Worm (Caenorhabditis elegans): Measurements from ENCODE around the gene hyl-1.

The hyl-1 gene

DNA sequence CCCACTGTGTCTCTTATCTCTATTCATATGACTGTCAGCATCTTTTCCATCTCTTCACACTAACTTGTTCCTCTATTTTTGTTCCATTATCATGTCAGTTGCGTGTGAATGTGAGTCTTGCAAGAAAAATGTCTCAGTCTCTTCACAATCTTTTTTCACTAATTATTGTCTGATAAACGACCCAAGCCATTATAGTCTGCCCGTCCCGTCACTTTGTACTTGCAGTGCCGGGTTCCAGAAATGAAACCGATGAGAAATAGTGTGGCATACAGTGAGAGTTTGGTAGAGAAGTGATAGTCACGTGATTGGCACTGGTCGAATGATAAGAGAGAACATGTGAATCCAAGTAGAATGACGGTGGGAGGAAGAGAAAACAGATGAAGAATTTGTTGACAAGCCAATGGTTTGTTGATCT is 11.3 kb upstream of the hyl-1 start (continued):
- no peak for TF ChIP-seq ceh-82 (tag; optimal IDR thresholded peaks at IDR 0.05)
- no peak for TF ChIP-seq eor-1 (tag; optimal IDR thresholded peaks at IDR 0.05)
- peak; percentile 79 for TF ChIP-seq unc-62 (GFP tag; optimal IDR thresholded peaks at IDR 0.05)
- peak; percentile 78 for TF ChIP-seq lsy-12 (tag; optimal IDR thresholded peaks at IDR 0.05)
- peak; percentile 23 for TF ChIP-seq nhr-76 (tag; optimal IDR thresholded peaks at IDR 0.05)
- TF ChIP-seq snpc-4 (tag; optimal IDR thresholded peaks at IDR 0.05): no peak

DNA sequence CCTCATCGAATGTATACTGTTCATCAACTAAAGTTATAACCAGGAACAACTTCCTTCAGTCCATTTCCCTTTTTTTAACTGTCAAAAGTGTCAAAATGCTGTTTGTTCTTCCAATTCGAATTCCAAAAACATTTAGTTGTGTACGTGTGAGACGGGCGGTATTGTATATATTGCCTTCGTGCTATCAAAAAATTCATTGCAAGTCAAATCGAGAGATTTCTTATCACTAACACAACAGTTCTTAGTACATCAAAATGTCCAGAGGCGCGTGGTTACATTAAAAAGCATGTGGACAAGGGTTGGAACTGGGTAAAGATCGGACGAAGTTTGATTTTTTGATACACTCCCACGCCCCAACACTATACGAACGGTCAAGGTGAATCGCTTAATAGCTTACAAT is 10.6 kb upstream of the hyl-1 start:
- TF ChIP-seq elt-2 (tag; optimal IDR thresholded peaks at IDR 0.05) (peak; percentile 94), mdl-1 (tag; optimal IDR thresholded peaks at IDR 0.05) (peak; percentile 12), nhr-43 (tag; optimal IDR thresholded peaks at IDR 0.05; ENCODE audit: poor library complexity, severe bottlenecking) (peak; percentile 87), pha-4 (tag; optimal IDR thresholded peaks at IDR 0.05) (peak; percentile 51), nhr-23 (tag; optimal IDR thresholded peaks at IDR 0.05) (peak; percentile 34), nhr-25 (tag; optimal IDR thresholded peaks at IDR 0.05) (peak; percentile 32), ceh-9 (tag; optimal IDR thresholded peaks at IDR 0.05) (no peak), nhr-237 (tag; optimal IDR thresholded peaks at IDR 0.05) (no peak), pqm-1 (tag; optimal IDR thresholded peaks at IDR 0.05) (peak; percentile 80), nfya-1 (tag; optimal IDR thresholded peaks at IDR 0.05; ENCODE audit: insufficient read depth) (peak; percentile 15), unc-62 (GFP tag; optimal IDR thresholded peaks at IDR 0.05) (peak; percentile 20), egl-5 (tag; optimal IDR thresholded peaks at IDR 0.05) (no peak), jun-1 (tag; optimal IDR thresholded peaks at IDR 0.05) (peak; percentile 53)

DNA sequence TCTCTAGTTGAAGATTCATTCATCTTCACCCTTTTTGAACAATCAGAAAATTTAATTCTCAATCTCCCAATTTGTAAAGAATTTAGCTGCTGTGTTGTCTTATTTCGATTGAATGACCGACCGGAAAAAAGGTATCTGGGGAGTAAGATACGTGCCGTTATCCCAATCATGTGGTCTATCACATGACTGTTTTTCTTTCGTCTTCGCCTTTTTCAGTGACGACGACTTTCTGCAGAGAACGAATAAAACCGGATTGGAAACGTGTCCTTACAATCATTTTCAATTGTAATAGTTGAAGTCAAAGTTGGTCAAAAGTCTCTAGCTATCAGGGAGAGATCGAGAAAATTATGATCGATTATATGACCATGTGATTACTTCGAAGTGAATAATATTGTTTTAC is 9.9 kb upstream of the hyl-1 start:
- no peak for TF ChIP-seq elt-1 (tag; optimal IDR thresholded peaks at IDR 0.05)
- peak; percentile 35 for TF ChIP-seq mdl-1 (tag; optimal IDR thresholded peaks at IDR 0.05)
- peak; percentile 95 for TF ChIP-seq nhr-23 (tag; optimal IDR thresholded peaks at IDR 0.05)
- peak; percentile 9 for TF ChIP-seq nfya-1 (tag; optimal IDR thresholded peaks at IDR 0.05; ENCODE audit: insufficient read depth)
- no peak for TF ChIP-seq jun-1 (tag; optimal IDR thresholded peaks at IDR 0.05)
- TF ChIP-seq nhr-77 (tag; optimal IDR thresholded peaks at IDR 0.05): no peak
- TF ChIP-seq ama-1 (optimal IDR thresholded peaks at IDR 0.05): peak; percentile 36
- no peak for TF ChIP-seq nhr-237 (tag; optimal IDR thresholded peaks at IDR 0.05)
- TF ChIP-seq sea-2 (GFP tag; optimal IDR thresholded peaks at IDR 0.05): no peak
- TF ChIP-seq egl-27 (tag; optimal IDR thresholded peaks at IDR 0.05): no peak
- no peak for TF ChIP-seq nhr-12 (tag; optimal IDR thresholded peaks at IDR 0.05)
- peak; percentile 92 for TF ChIP-seq nhr-25 (tag; optimal IDR thresholded peaks at IDR 0.05)
- peak in 1 of 3 experiments; percentile 22 for TF ChIP-seq elt-3 (tag; optimal IDR thresholded peaks at IDR 0.05)
- TF ChIP-seq elt-2 (tag; optimal IDR thresholded peaks at IDR 0.05): no peak
- TF ChIP-seq lsy-12 (tag; optimal IDR thresholded peaks at IDR 0.05): peak; percentile 55
- peak; percentile 18 for TF ChIP-seq daf-12 (tag; optimal IDR thresholded peaks at IDR 0.05)
- no peak for TF ChIP-seq unc-39 (tag; optimal IDR thresholded peaks at IDR 0.05)
- peak; percentile 96 for TF ChIP-seq nhr-43 (tag; optimal IDR thresholded peaks at IDR 0.05; ENCODE audit: poor library complexity, severe bottlenecking)
- TF ChIP-seq tbx-2 (tag; optimal IDR thresholded peaks at IDR 0.05): peak; percentile 41
- no peak for TF ChIP-seq fkh-2 (tag; optimal IDR thresholded peaks at IDR 0.05)

DNA sequence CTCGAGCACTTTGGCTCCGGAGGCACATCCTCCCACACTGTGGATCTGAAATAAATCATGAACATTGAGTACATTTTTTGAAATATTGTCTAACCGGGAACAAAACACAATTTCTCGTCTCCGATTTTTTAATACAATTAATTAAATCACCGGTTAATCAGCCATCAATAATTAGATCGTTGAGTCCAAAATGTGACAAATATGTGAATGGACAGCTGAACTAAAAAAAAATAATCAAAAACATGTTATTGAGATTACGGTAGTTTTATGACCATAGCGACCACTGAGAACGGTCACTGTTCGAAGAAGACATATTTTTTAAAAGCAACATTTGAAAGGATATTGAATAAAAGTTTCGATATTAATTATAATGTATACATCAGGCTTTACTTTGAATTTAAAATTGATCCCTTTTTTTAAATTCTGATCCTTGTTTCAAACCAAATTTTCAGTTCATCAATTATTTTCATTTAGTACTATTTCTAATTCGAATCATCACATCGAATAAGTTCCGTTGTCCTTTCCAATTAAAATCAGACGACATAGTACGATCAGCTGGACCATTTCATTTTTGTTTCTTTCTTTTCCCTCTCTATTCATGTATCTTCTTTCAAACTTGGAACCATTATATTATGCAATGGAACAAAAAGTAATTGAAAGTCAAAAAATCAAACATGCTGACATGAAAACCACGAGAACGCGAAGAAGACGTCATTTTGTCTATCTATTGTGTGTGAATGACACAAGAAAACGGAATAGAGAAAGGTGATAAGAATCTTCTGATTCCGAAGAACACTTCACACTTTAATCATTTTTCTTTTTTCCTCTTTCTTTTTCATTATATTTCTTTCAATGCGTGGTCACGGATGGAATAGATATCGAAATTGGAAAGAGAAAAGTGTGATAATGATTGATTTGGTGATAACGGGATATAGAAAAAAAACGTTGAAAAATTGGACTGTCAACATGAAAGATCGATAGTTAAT is 8.6 kb upstream of the hyl-1 start:
- TF ChIP-seq lin-15B (tag; optimal IDR thresholded peaks at IDR 0.05) (no peak), elt-2 (tag; optimal IDR thresholded peaks at IDR 0.05) (peak; percentile 100), ZK546.5 (tag; optimal IDR thresholded peaks at IDR 0.05) (no peak), aly-2 (tag; optimal IDR thresholded peaks at IDR 0.05) (no peak), ztf-11 (tag; optimal IDR thresholded peaks at IDR 0.05) (no peak), elt-3 (tag; optimal IDR thresholded peaks at IDR 0.05) (peak; percentile 95 to 99 (median 95)), fkh-10 (GFP tag; optimal IDR thresholded peaks at IDR 0.05) (no peak), zag-1 (tag; optimal IDR thresholded peaks at IDR 0.05) (no peak), daf-12 (tag; optimal IDR thresholded peaks at IDR 0.05) (no peak), mml-1 (tag; optimal IDR thresholded peaks at IDR 0.05) (no peak), lin-39 (tag; optimal IDR thresholded peaks at IDR 0.05) (no peak), ceh-16 (tag; optimal IDR thresholded peaks at IDR 0.05) (no peak), tbx-2 (tag; optimal IDR thresholded peaks at IDR 0.05) (no peak), lsy-12 (tag; optimal IDR thresholded peaks at IDR 0.05) (peak; percentile 50), fos-1 (tag; optimal IDR thresholded peaks at IDR 0.05) (peak; percentile 87), nhr-43 (tag; optimal IDR thresholded peaks at IDR 0.05; ENCODE audit: poor library complexity, severe bottlenecking) (peak; percentile 85), unc-39 (tag; optimal IDR thresholded peaks at IDR 0.05) (no peak), sea-2 (GFP tag; optimal IDR thresholded peaks at IDR 0.05) (no peak), pha-4 (tag; optimal IDR thresholded peaks at IDR 0.05) (peak; percentile 60), nhr-77 (tag; optimal IDR thresholded peaks at IDR 0.05) (no peak), nhr-76 (tag; optimal IDR thresholded peaks at IDR 0.05) (no peak), snpc-4 (tag; optimal IDR thresholded peaks at IDR 0.05) (no peak), pqm-1 (tag; optimal IDR thresholded peaks at IDR 0.05) (peak; percentile 99), egl-27 (tag; optimal IDR thresholded peaks at IDR 0.05) (peak; percentile 65), ceh-82 (tag; optimal IDR thresholded peaks at IDR 0.05) (no peak), nfya-1 (tag; optimal IDR thresholded peaks at IDR 0.05; ENCODE audit: insufficient read depth) (no peak), egl-5 (tag; optimal IDR thresholded peaks at IDR 0.05) (no peak), fkh-2 (tag; optimal IDR thresholded peaks at IDR 0.05) (no peak), R02D3.7 (tag; optimal IDR thresholded peaks at IDR 0.05) (no peak), ztf-4 (tag; optimal IDR thresholded peaks at IDR 0.05) (peak; percentile 45)
